Worm (Caenorhabditis elegans) whole organism, dauer: ENCODE data around the gene T08D10.5.
A peak's percentile ranks its signal among the peaks of the same experiment; 100 is the strongest.

Experiments
- unc-62 ChIP-seq: sonication (generic microtip); optimal IDR thresholded peaks from 2 replicates; lab custom pipeline; 2017; ENCODE audit warnings: missing biosample characterization, missing genetic modification reagents, missing genetic modification characterization

T08D10.5 gene

DNA sequence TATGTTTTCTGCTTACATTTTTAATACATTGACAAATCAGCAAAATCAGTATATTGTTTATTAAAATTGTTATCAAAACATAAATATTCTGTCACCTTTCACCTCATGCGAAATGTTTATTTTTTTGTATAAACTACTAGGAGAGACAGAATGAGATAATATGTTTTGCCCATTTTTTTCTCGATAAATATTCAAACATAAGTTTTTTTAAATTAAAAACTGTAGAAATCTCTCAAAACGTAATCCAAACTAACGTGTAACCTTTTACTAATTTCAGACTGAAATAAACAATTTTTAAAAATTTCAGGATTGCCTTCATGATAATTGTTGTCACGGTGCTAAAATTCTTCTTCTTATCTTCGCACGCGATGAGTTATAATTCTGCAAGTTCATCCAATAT lies at the start of gene T08D10.5:
TSS of gene T08D10.5 (plus strand) at position 301 of the 400 bp plus-strand sequence.
- no peak for TF ChIP-seq unc-62

DNA sequence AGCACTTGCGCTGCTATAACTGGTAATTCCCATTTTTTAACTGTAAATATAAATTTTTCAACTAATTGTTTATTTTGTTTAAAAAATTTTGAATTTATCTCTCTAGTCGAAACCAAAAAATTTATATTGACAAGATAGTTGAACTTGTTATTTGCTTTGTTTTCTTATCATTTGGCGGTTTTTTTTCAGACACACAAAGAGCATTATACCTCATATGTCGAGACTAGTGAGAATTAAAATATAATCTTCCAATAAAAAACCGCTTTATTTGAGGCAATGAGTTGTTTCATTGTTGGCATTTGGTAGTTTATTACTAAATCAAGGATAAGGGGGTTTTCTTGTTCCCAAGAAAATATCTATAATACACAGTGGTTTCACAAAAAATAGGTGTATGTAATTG lies 49.1 kb upstream of the T08D10.5 start:
- no peak for TF ChIP-seq unc-62

DNA sequence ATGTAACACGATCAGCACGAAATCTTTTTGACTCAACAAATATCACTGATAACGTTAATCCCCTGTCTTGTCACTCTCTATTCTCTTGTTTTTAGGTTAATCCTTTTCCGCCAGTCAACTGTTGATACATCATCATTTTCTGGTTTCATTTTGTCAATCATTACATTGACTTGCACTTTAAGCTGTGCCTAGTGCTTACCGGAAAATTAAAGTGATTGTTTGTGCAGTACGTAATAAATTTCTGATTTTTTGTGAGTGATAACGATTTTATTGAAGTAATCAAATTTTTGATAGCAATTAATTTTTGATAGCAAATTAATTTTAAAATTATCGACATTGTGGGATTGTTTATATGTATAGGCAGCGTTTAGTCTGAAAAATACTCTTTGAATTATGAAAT lies 48.2 kb upstream of the T08D10.5 start:
- TF ChIP-seq unc-62: no peak

DNA sequence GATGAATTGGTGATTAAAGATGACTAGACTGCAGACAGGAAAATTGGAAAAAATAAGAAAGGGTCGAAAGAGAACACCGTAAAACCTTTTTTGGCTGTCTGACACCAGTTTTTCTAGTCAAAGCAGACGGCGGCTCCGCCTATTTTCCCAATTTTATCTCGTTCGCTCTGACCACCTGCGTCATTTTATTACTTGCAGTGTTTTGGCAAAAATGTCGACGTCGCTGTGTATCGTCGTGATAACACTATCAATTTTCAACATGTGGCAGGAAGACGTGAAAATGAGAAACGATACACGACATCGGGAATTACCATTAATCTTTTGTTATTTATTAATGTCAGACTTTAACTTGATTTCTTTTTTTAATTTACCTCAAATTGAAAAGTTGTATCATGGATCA lies 47.3 kb upstream of the T08D10.5 start, which contains the start of gene Y62H9A.15:
TSS of gene Y62H9A.15 (minus strand) at position 100 of the 400 bp plus-strand sequence.
- TF ChIP-seq unc-62: no peak

DNA sequence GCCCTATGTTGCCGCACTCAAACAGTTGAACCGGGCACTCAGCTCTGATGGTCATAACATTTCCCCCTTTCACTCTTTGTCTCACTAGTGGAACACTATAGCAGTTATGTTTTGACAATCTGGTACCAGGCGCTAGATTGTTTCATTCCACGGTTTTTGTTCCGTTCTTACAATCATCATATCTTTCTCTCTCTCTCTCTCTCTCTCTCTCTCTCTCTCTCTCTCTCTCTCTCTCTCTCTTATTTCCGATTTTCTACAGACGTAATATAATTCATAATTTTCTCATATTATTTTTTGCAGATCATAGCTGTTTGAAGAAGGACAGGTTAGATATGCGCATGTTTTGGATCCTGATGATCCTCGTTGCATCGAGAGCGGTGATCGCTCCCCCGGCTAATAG lies 43.5 kb upstream of the T08D10.5 start, which contains the start of gene Y62H9A.12:
TSS of gene Y62H9A.12 (plus strand) at position 301 of the 400 bp plus-strand sequence.
- TF ChIP-seq unc-62: no peak

DNA sequence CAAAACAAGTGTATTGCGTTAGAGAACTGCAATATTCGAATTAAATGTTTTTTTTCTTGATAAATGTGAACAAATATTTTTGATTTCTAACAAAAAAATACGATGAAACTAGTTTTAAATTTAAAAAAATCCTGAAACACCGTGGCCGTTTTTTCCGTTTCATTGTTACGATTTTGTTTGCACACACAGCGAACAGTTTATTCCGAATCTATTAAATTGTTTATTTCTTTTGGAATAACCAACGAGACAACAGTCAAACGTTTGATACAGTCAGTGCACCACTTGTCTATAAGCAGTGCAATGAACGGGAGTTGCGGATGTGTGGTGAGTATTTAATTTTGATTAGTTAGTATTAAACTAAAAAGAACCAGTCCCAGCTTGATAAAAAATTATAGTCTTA lies 40.6 kb upstream of the T08D10.5 start, which contains the start of gene Y62H9A.13:
TSS of gene Y62H9A.13 (plus strand) at position 301 of the 400 bp plus-strand sequence.
- no peak for TF ChIP-seq unc-62

DNA sequence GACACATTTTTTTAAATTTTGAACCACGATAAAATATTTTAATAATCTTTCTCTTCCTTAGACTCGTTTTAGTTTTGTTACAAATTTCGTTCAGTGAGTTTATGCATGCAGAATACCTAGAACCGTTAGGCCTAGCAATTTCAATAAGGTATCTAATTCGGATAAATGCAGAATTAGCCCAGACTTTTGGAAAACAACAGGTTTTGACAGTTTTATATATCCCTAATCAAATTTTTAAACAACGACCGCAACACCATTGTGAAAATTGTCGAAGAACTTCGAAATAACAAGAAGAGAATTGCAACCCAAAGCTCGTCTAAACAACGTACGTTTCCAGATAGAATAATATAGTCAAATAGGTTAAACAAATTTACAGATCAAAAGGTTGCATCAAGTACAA lies 39.4 kb upstream of the T08D10.5 start, which contains the start of gene Y62H9A.16:
TSS of gene Y62H9A.16 (plus strand) at position 301 of the 400 bp plus-strand sequence.
- TF ChIP-seq unc-62: no peak

DNA sequence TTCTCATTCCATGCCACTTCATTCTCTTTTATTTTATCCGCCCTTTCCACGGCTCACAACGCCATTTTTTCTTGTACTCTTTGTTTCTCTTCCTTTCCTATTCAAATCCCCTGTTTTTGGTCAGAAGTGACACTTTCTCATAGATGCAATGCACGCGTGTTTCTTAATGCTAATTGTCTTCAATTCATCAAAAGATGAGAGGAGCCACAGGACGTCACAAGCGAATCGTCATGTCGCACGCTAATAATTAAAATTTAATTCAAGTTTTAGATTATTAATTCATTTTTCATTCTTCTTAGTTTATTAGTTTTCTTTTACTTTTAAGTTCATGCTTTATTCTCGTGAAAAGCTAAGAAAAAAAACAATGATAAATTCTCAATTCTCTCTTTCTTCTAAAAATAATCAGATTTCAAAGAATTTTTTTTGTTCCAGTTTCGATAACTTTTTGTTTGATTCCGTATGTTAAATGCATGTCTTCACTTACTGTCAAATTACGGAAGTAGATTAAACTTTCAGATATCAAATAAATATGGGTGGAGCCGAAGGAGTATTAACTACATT lies 36.5 kb upstream of the T08D10.5 start, which contains the start of gene Y62H9A.14:
TSS of gene Y62H9A.14 (plus strand) at position 511 of the 561 bp plus-strand sequence.
- no peak for TF ChIP-seq unc-62

DNA sequence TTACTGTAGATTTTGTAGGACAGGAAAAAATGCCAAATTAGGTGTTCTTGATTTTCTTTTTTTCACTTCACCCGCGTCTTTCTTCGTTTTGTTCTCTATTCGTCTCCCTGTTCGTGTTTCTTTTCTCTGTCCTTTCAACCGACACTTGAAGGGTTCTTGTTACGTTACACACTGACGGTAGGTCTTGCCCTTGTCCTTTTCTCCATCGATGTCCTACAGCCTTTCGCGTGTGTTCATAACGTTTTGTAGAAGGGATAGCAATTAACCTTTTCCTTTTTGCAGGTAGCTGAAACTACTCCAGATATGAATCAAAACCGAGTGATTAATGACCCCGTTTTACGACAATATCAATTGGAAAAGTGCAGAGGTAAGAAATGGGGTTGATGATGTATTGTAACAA lies 33.2 kb upstream of the T08D10.5 start, which contains the start of gene F55G7.1:
TSS of gene F55G7.1 (plus strand) at position 276 of the 400 bp plus-strand sequence.
- no peak for TF ChIP-seq unc-62

DNA sequence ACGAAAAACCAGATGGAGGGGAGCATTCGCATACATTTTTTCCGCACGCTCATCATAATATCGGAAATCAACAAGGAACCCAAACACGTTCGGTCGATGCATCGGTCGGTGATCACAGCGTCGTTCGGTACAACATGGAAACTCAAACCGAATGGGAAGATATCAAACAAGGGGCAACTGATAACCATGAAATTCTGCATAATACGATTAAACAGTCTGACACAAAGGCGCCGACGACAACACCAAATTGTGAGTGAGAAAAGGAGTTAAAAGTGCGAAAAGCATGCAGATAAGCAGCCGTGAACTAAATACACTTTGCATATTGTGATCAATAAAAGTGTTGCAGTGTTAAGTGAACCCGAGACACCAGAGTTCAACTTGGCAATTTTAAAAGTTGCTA lies 32.1 kb upstream of the T08D10.5 start:
- no peak for TF ChIP-seq unc-62

DNA sequence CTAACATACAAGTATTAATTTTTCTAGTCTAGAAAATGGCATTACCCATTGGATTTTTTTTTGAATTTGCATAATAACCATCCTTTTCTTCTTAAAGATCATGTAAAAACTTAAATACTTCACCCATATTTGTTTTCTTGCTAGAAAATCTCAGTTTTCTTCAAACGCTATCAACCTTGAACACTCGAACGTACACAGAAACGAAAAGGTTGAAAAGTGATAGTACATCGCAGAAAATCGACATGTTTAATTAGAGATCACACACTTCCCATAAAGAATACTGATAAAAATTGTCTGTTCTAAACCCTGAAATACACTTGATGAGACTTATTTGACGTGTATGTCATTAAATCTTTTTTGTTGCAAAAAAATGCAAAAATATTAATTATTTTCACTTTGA lies 29.8 kb upstream of the T08D10.5 start, which contains the start of gene F55G7.4:
TSS of gene F55G7.4 (plus strand) at position 301 of the 400 bp plus-strand sequence.
- TF ChIP-seq unc-62: no peak

DNA sequence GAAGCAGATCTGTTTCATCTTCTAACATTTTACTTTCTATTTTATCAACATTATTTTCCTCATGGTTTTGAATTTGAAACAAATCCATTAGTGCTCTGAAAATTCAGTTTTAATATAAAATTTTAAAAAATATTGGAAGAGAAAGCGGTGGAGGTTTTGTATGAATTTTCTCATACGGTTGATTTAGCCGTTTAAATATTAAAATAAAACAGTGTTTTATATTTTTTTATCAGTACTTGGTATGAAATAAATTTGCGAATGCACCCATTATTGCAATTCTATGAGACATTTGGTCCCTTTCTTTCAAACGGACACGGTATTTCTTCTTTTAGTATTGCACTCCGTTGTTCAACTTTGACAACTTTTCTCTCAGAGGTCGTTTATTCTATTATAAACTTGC lies 25.8 kb upstream of the T08D10.5 start, which contains the start of gene dot-1.4:
TSS of gene dot-1.4 (minus strand) at position 101 of the 400 bp plus-strand sequence.
- TF ChIP-seq unc-62: no peak

DNA sequence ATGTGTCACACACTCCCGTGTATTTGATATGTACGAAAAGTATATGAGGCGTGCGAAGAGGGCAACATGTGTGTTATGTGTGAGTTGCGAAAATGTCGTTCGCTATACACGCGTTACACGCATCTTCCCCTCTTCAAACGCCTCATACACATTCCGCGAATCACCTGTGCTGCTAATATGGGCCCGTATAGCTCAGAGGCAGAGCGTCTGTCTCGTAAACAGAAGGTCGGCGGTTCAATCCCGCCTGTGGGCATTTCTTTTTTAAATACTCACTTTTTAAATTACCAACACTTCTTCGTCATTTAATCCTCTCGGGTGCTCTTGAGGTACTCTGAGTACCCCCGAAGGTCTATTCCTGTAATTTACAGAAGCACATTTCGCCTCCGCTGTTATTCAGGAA lies 23.8 kb upstream of the T08D10.5 start:
- no peak for TF ChIP-seq unc-62

DNA sequence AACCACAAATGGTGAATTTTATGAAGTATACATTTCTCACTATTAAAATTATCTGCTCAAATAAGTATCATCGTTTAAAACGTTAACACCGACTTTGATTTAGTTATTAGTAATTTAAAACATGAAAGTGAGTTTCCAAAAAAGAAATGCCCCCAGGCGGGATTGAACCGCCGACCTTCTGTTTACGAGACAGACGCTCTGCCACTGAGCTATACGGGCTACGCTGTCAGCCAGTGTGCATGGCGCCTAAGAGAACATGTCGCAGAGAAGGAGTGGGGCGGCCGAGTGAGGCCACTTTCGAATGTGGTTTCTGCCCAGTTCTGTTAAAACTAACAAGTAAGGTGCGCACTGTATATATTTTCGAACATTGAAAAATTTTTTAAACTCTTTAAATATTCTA lies 22.4 kb upstream of the T08D10.5 start:
- no peak for TF ChIP-seq unc-62

DNA sequence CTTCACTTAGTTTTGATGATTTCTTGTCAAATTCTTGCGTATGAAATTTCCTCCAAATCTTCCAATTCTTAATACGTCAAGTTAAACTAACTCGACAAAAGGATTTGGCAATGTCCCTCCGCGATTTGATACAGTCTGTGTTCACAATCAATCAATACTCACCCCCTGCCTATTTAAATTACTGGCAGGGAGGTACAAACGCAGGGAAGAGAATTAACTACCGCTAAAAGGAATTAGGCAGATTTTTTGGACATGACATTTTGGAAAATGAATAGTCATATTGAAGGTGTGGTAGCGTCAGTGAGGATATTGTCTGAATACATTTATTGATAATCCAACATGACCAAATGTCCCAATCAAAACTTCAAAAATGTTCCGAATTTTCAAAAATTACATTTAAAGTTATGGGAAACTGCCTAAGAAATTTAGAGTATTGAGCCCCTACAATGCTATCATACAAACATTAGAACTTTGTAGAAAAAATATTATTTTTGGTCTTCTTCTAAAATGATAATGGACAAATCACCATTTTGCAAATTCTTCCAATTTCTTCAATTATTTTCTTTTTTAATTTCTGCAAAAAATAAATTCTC lies 19.9 kb upstream of the T08D10.5 start:
- peak; percentile 32 for TF ChIP-seq unc-62

DNA sequence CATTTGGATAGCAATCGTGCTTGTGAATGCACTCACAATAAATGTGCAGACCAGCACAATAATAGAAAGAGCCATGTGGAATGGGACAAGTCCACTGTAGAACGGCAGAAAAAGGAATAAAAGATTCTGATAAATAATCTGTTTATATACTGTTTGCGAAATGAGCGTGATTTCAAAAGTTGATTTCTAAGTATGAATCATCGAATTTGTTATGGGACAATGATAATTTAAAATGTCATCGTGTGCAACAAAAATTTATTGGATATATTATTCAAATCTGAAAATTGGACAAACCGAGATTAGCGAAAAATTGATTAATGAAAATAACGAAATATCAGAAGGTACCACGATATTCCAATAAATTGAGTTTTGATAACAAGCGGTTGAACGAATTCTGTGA lies 18.5 kb upstream of the T08D10.5 start, which contains the start of gene F55G7.5:
TSS of gene F55G7.5 (minus strand) at position 101 of the 400 bp plus-strand sequence.
- no peak for TF ChIP-seq unc-62

DNA sequence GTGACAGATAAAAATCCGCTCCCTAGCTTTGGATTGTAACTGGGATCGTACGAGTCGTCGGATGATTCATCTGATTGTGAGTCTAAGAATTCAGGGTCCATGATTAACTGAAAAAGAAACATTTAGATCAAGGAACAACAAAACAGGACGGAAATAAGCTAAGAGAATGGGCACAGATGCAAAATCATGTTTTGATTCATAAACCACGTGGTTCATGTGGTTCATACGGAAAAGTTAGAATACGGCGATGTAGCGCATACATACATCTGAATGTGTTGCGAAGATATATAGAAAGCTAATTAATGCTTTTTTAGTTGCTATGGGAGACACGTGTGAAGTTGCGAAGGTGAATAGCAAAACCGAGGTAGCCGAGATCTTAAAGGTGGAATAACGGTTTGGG lies 15.4 kb upstream of the T08D10.5 start, which contains the start of gene F55G7.3:
TSS of gene F55G7.3 (minus strand) at position 101 of the 400 bp plus-strand sequence.
- TF ChIP-seq unc-62: no peak
